Worm (Caenorhabditis elegans) whole organism, late embryonic: Measurements from ENCODE around the gene clc-32.

Experiments used
- C38D4.7 ChIP-seq: fragments of 200-800 bp; sonication (Bioruptor generic); optimal IDR thresholded peaks from 2 replicates; lab custom pipeline; 2018; ENCODE audit warnings: mild to moderate bottlenecking, missing genetic modification characterization, moderate library complexity, missing compliant biosample characterization
- F13H6.1 ChIP-seq: sonication (generic microtip); optimal IDR thresholded peaks from 2 replicates; lab custom pipeline; 2016; ENCODE audit warnings: missing genetic modification characterization, missing compliant biosample characterization
- K02D7.2 ChIP-seq: sonication (generic microtip); optimal IDR thresholded peaks from 2 replicates; lab custom pipeline; 2017; ENCODE audit warnings: mild to moderate bottlenecking, missing genetic modification characterization, missing compliant biosample characterization
- T23F11.4 ChIP-seq: fragments of 200-800 bp; sonication (Bioruptor generic); optimal IDR thresholded peaks from 2 replicates; lab custom pipeline; 2018; ENCODE audit warnings: mild to moderate bottlenecking, missing genetic modification characterization, missing compliant biosample characterization
- Y22D7AL.16 ChIP-seq: sonication (generic microtip); optimal IDR thresholded peaks from 2 replicates; lab custom pipeline; 2016; ENCODE audit warnings: missing genetic modification characterization, missing compliant biosample characterization
- ahr-1 ChIP-seq: sonication (generic microtip); optimal IDR thresholded peaks from 2 replicates; lab custom pipeline; 2016; ENCODE audit warnings: missing genetic modification characterization, missing compliant biosample characterization
- ama-1 ChIP-seq: fragments of 150-350 bp; optimal IDR thresholded peaks from 2 replicates; lab custom pipeline; 2014
- ceh-14 ChIP-seq: sonication (generic microtip); optimal IDR thresholded peaks from 2 replicates; lab custom pipeline; 2016; ENCODE audit warnings: missing genotype, missing genetic modification characterization, missing compliant biosample characterization
- ceh-18 ChIP-seq: sonication (generic microtip); optimal IDR thresholded peaks from 2 replicates; lab custom pipeline; 2016; ENCODE audit warnings: missing genetic modification characterization, missing compliant biosample characterization
- ceh-19 ChIP-seq: fragments of 200-800 bp; sonication (Bioruptor generic); optimal IDR thresholded peaks from 2 replicates; lab custom pipeline; 2018; ENCODE audit warnings: mild to moderate bottlenecking, missing genetic modification characterization, missing compliant biosample characterization
- ceh-2 ChIP-seq: sonication (generic microtip); optimal IDR thresholded peaks from 2 replicates; lab custom pipeline; 2016; ENCODE audit warnings: missing genotype, missing genetic modification characterization, missing compliant biosample characterization
- ceh-22 ChIP-seq: sonication (generic microtip); optimal IDR thresholded peaks from 2 replicates; lab custom pipeline; 2017; ENCODE audit warnings: missing biosample characterization, missing genetic modification characterization
- ceh-24 ChIP-seq: sonication (generic microtip); optimal IDR thresholded peaks from 2 replicates; lab custom pipeline; 2016; ENCODE audit warnings: mild to moderate bottlenecking, missing genetic modification characterization, missing compliant biosample characterization
- ceh-6 ChIP-seq: fragments of 200-800 bp; sonication (Bioruptor generic); optimal IDR thresholded peaks from 2 replicates; lab custom pipeline; 2018; ENCODE audit warnings: mild to moderate bottlenecking, missing genetic modification characterization, missing compliant biosample characterization
- ceh-9 ChIP-seq: sonication (generic microtip); optimal IDR thresholded peaks from 2 replicates; lab custom pipeline; 2016; ENCODE audit warnings: mild to moderate bottlenecking, missing genetic modification characterization, inconsistent platforms, missing compliant biosample characterization
- che-1 ChIP-seq: sonication (generic microtip); optimal IDR thresholded peaks from 2 replicates; lab custom pipeline; 2016; ENCODE audit warnings: mild to moderate bottlenecking, missing genetic modification characterization, missing compliant biosample characterization
- dmd-4 ChIP-seq: sonication (generic microtip); optimal IDR thresholded peaks from 2 replicates; lab custom pipeline; 2016; ENCODE audit warnings: borderline replicate concordance, missing genetic modification characterization, missing compliant biosample characterization
- elt-2 ChIP-seq: sonication (generic microtip); optimal IDR thresholded peaks from 2 replicates; lab custom pipeline; 2016; ENCODE audit warnings: missing genetic modification reagents, missing genetic modification characterization, missing compliant biosample characterization
- eyg-1 ChIP-seq: sonication (generic microtip); optimal IDR thresholded peaks from 2 replicates; lab custom pipeline; 2016; ENCODE audit warnings: missing genotype, missing genetic modification characterization, missing compliant biosample characterization
- fkh-10 ChIP-seq: fragments of 150-350 bp; optimal IDR thresholded peaks from 2 replicates; lab custom pipeline; 2014; ENCODE audit warnings: missing biosample characterization, missing genetic modification reagents, missing genetic modification characterization
- fkh-6 ChIP-seq: sonication (generic microtip); optimal IDR thresholded peaks from 2 replicates; lab custom pipeline; 2016; ENCODE audit warnings: missing genetic modification characterization, missing compliant biosample characterization
- hlh-13 ChIP-seq: fragments of 200-800 bp; sonication (Bioruptor generic); optimal IDR thresholded peaks from 2 replicates; lab custom pipeline; 2018; ENCODE audit warnings: mild to moderate bottlenecking, missing genetic modification characterization, missing compliant biosample characterization
- hlh-15 ChIP-seq: sonication (generic microtip); optimal IDR thresholded peaks from 2 replicates; lab custom pipeline; 2016; ENCODE audit warnings: missing genetic modification characterization, missing compliant biosample characterization
- hlh-30 ChIP-seq: sonication (generic microtip); optimal IDR thresholded peaks from 2 replicates; lab custom pipeline; 2017; ENCODE audit warnings: antibody characterized with exemption, missing genetic modification characterization, missing compliant biosample characterization; ENCODE audit not compliant: insufficient read depth
- hlh-6 ChIP-seq: sonication (generic microtip); optimal IDR thresholded peaks from 2 replicates; lab custom pipeline; 2016; ENCODE audit warnings: missing genotype, missing genetic modification characterization, missing compliant biosample characterization
- hlh-8 ChIP-seq: sonication (generic microtip); optimal IDR thresholded peaks from 2 replicates; lab custom pipeline; 2016; ENCODE audit warnings: missing genotype, missing genetic modification characterization, missing compliant biosample characterization
- lim-6 ChIP-seq: sonication (generic microtip); optimal IDR thresholded peaks from 2 replicates; lab custom pipeline; 2016; ENCODE audit warnings: missing genetic modification characterization, missing compliant biosample characterization
- lin-11 ChIP-seq: fragments of 200-800 bp; sonication (Bioruptor generic); optimal IDR thresholded peaks from 2 replicates; lab custom pipeline; 2018; ENCODE audit warnings: mild to moderate bottlenecking, missing genetic modification characterization, missing compliant biosample characterization
- mec-3 ChIP-seq: sonication (generic microtip); optimal IDR thresholded peaks from 2 replicates; lab custom pipeline; 2016; ENCODE audit warnings: borderline replicate concordance, missing genetic modification characterization, missing compliant biosample characterization
- nfya-1 ChIP-seq: sonication (generic microtip); optimal IDR thresholded peaks from 2 replicates; lab custom pipeline; 2017; ENCODE audit warnings: missing genetic modification characterization, mild to moderate bottlenecking, missing compliant biosample characterization, antibody characterized with exemption, moderate library complexity
- nhr-232 ChIP-seq: sonication (generic microtip); optimal IDR thresholded peaks from 2 replicates; lab custom pipeline; 2016; ENCODE audit warnings: missing genetic modification characterization, missing compliant biosample characterization
- odd-2 ChIP-seq: sonication (generic microtip); optimal IDR thresholded peaks from 2 replicates; lab custom pipeline; 2017; ENCODE audit warnings: antibody characterized with exemption, mild to moderate bottlenecking, missing genetic modification characterization, missing compliant biosample characterization
- pag-3 ChIP-seq: sonication (generic microtip); optimal IDR thresholded peaks from 2 replicates; lab custom pipeline; 2016; ENCODE audit warnings: missing compliant biosample characterization, missing genetic modification characterization, borderline replicate concordance
- pax-1 ChIP-seq: fragments of 150-350 bp; optimal IDR thresholded peaks from 2 replicates; lab custom pipeline; 2014; ENCODE audit warnings: missing biosample characterization, missing genetic modification characterization
- pha-2 ChIP-seq: sonication (generic microtip); optimal IDR thresholded peaks from 2 replicates; lab custom pipeline; 2017; ENCODE audit warnings: mild to moderate bottlenecking, missing genetic modification characterization, missing compliant biosample characterization
- pha-4 ChIP-seq: fragments of 150-350 bp; optimal IDR thresholded peaks from 2 replicates; lab custom pipeline; 2018; ENCODE audit warnings: missing biosample characterization, missing genetic modification reagents, missing genetic modification characterization
- pqm-1 ChIP-seq: sonication (generic microtip); optimal IDR thresholded peaks from 2 replicates; lab custom pipeline; 2016; ENCODE audit warnings: missing genetic modification characterization, missing compliant biosample characterization
- rnt-1 ChIP-seq: sonication (generic microtip); optimal IDR thresholded peaks from 2 replicates; lab custom pipeline; 2016; ENCODE audit warnings: missing genetic modification characterization, missing compliant biosample characterization
- sdc-2 ChIP-seq: sonication (generic microtip); optimal IDR thresholded peaks from 2 replicates; lab custom pipeline; 2016; ENCODE audit warnings: missing genotype, missing genetic modification characterization, missing compliant biosample characterization
- syd-9 ChIP-seq: sonication (generic microtip); optimal IDR thresholded peaks from 2 replicates; lab custom pipeline; 2016; ENCODE audit warnings: mild to moderate bottlenecking, missing genetic modification characterization, moderate library complexity, missing compliant biosample characterization
- tbx-7 ChIP-seq: sonication (generic microtip); optimal IDR thresholded peaks from 2 replicates; lab custom pipeline; 2016; ENCODE audit warnings: missing genotype, missing genetic modification characterization, missing compliant biosample characterization
- ttx-3 ChIP-seq: sonication (generic microtip); optimal IDR thresholded peaks from 2 replicates; lab custom pipeline; 2016; ENCODE audit warnings: missing genetic modification reagents, missing genetic modification characterization, missing compliant biosample characterization
- unc-3 ChIP-seq, 2 experiments: fragments of 200-800 bp in 1 of 2; sonication (Bioruptor generic) in 1 of 2; sonication (generic microtip) in 1 of 2; conservative IDR thresholded peaks in 1 of 2; optimal IDR thresholded peaks in 1 of 2; 2 replicates each; pipeline versions ENCODE4 v1.3.6 to Lab custom; 2016 to 2022; ENCODE audit warnings: missing compliant biosample characterization in 2 of 2, missing genetic modification characterization in 2 of 2, missing genetic modification reagents in 1 of 2
- zip-5 ChIP-seq: sonication (generic microtip); optimal IDR thresholded peaks from 2 replicates; lab custom pipeline; 2016; ENCODE audit warnings: missing genetic modification characterization, missing compliant biosample characterization
- ztf-16 ChIP-seq: sonication (generic microtip); optimal IDR thresholded peaks from 2 replicates; lab custom pipeline; 2017; ENCODE audit warnings: missing genetic modification characterization, missing compliant biosample characterization

The clc-32 gene

DNA sequence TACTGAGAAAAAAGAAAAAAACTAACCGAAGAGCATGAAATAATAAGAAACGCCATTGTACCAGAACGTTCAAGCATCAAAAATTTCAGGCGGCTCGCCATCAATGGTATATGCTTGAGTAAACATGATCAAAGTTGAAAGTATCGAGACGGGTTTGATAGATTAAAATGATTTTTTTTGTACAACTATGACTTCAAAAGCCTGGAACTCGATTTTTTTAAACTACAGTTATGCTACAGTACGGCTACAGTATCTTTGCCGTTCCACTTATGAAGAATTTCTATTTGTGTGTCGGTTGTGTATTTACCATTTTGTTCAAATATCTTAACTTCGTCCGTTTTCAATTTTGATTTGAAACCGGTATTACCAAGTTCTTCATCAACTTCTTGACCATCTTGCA lies 14.1 kb upstream of the clc-32 start, which contains the start of gene str-97:
TSS of gene str-97 (minus strand) at position 101 of the 400 bp plus-strand sequence.
- TF ChIP-seq rnt-1 (tag; lab: Kevin White, UChicago) (no peak), lin-11 (tag; lab: Kevin White, UChicago) (no peak), ceh-2 (tag; lab: Kevin White, UChicago) (no peak), pha-2 (tag; lab: Kevin White, UChicago) (no peak), ceh-24 (no peak), pha-4 (tag; lab: Kevin White, UChicago) (no peak), ceh-19 (GFP tag; lab: Kevin White, UChicago) (no peak), Y22D7AL.16 (no peak), hlh-8 (no peak), che-1 (no peak)

DNA sequence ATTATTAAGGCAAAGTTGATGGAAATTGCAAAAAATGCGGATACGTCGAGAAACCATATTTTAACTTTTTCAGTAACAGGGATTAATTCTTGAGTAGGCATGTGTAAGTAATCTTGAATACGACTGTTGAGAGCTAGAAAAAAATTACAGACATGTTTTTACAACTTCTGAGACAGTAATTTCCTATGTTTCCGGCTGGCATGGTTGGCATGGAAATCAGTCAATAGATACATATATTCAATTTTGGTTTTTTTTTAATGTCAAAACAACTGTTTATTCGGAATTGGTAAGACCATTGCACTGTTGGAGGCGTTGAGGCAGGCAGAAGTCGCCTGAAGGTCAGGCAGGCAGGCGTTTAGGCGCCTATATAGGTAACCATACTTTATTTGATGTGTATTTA lies 12.4 kb upstream of the clc-32 start, which contains the start of gene str-254:
TSS of gene str-254 (minus strand) at position 101 of the 400 bp plus-strand sequence.
- TF ChIP-seq pqm-1 (tag; lab: Kevin White, UChicago) (no peak), T23F11.4 (GFP tag; lab: Kevin White, UChicago) (no peak), zip-5 (tag; lab: Kevin White, UChicago) (no peak), ceh-24 (no peak), C38D4.7 (GFP tag; lab: Kevin White, UChicago) (no peak), sdc-2 (tag; lab: Kevin White, UChicago) (no peak), ceh-22 (no peak), ceh-9 (no peak), ceh-14 (tag; lab: Kevin White, UChicago) (no peak), syd-9 (tag; lab: Kevin White, UChicago) (no peak), hlh-8 (no peak), fkh-6 (no peak), tbx-7 (no peak), pag-3 (tag; lab: Kevin White, UChicago) (no peak), pax-1 (no peak), hlh-15 (tag; lab: Kevin White, UChicago) (no peak), K02D7.2 (tag; lab: Kevin White, UChicago) (no peak)
- TF ChIP-seq, all 69 proteins: peak for 0

DNA sequence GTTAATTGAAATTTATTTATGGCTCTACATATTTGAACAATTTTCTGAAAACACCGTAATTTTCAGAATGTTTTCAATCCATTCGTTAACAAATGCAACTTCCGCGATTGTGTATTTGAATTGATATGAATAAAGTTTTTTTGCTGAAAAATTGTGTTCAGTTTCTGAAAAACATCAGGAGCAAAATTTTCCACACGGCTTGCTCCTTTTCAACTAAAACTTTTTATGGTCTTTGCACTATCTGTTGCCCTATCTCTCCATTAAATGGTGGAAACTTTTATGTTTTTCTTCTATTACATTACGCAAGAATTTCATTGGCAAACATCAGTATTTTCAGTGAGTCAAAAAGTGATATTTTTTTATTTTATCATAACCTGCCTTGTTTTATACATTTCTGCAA lies 7.8 kb upstream of the clc-32 start, which contains the start of gene F10A3.4:
TSS of gene F10A3.4 (plus strand) at position 301 of the 400 bp plus-strand sequence.
- TF ChIP-seq F13H6.1 (tag; lab: Kevin White, UChicago) (no peak), tbx-7 (no peak), syd-9 (tag; lab: Kevin White, UChicago) (no peak), che-1 (no peak), ceh-9 (no peak), nhr-232 (tag; lab: Kevin White, UChicago) (no peak)

DNA sequence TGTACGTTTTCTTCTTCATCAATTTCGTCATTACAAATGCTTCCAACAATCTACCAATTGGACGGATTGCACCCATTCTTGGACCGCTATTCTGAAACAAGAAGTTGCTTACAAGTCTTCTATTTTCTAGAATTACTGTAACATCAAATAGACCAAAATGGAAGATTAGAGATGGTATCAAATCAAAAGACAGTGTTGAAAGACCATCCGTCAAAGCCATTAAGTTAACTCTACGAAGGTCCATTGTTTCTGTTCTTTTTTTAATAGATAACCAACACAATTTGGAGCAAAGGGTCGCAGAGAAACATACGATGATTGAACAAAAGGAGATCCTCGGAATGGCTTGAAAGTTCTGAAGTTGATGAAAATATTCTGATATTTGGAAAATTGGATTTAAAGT lies 4.0 kb upstream of the clc-32 start:
- TF ChIP-seq ztf-16 (tag; lab: Kevin White, UChicago) (no peak), nfya-1 (tag; lab: Kevin White, UChicago) (no peak), ceh-18 (tag; lab: Kevin White, UChicago) (no peak), sdc-2 (tag; lab: Kevin White, UChicago) (no peak), pag-3 (tag; lab: Kevin White, UChicago) (no peak), ahr-1 (no peak), hlh-13 (GFP tag; lab: Kevin White, UChicago) (no peak), fkh-10 (GFP tag; lab: Kevin White, UChicago) (no peak), ceh-6 (no peak), eyg-1 (tag; lab: Kevin White, UChicago) (no peak)

DNA sequence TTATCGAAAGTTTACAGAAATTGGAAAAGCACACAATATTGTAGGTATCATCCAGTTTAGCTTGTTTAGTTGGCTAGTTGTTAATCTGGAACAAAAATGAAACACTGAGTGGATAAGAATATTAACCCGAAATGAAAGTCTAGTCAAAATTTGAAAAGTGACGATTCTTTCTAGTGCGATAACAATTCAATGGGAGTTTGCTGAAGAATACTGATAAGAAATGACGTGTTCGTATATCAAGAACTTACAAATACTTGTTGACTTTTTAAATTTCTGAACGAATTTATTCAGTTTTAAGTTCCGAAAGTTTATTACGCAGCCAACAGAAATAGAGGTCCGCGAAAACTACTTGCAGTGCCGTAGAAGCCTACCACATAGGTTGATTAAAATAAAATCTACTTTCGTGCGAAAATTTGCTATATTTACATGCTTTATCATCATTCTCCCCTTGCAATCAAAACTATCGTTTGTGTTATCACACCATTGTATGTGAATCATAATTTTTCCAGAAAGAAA lies 2.2 kb upstream of the clc-32 start, which contains the start of gene fbxa-88:
TSS of gene fbxa-88 (minus strand) at position 51 of the 516 bp plus-strand sequence.
- TF ChIP-seq elt-2 (tag; lab: Kevin White, UChicago) (no peak), pag-3 (tag; lab: Kevin White, UChicago) (no peak), ceh-2 (tag; lab: Kevin White, UChicago) (no peak), unc-3 (GFP tag; conservative IDR thresholded peaks at IDR 0.05; lab: Robert Waterston, UW) (no peak), unc-3 (tag; optimal IDR thresholded peaks at IDR 0.05; lab: Kevin White, UChicago) (no peak), hlh-6 (no peak), ama-1 (no peak), hlh-13 (GFP tag; lab: Kevin White, UChicago) (no peak), ceh-9 (no peak), dmd-4 (tag; lab: Kevin White, UChicago) (no peak), pax-1 (no peak), mec-3 (tag; lab: Kevin White, UChicago) (no peak), lim-6 (no peak), odd-2 (tag; lab: Kevin White, UChicago) (no peak), hlh-30 (tag; lab: Kevin White, UChicago) (no peak), ttx-3 (no peak), nhr-232 (tag; lab: Kevin White, UChicago) (no peak)
